Worm (Caenorhabditis elegans): ENCODE results near the gene F09B12.7.

The F09B12.7 gene

ce11 chrX:15053223-15053933 lies 41.5 kb downstream of the F09B12.7 start, which contains the start of gene H03G16.1:
Gene H03G16.1 (plus strand): TSS chrX:15053883.
- TF ChIP-seq elt-4 (tag; optimal IDR thresholded peaks at IDR 0.05) (no peak), lin-11 (tag; optimal IDR thresholded peaks at IDR 0.05) (no peak), Y22D7AL.16 (tag; optimal IDR thresholded peaks at IDR 0.05) (no peak), C38D4.7 (GFP tag; optimal IDR thresholded peaks at IDR 0.05) (no peak), unc-3 (GFP tag; conservative IDR thresholded peaks at IDR 0.05) (no peak), unc-3 (tag; optimal IDR thresholded peaks at IDR 0.05) (no peak), unc-86 (tag; optimal IDR thresholded peaks at IDR 0.05) (no peak), mec-3 (tag; optimal IDR thresholded peaks at IDR 0.05; ENCODE audit: borderline replicate concordance) (no peak), elt-2 (tag; optimal IDR thresholded peaks at IDR 0.05) (no peak), dve-1 (tag; optimal IDR thresholded peaks at IDR 0.05) (no peak), dmd-4 (tag; optimal IDR thresholded peaks at IDR 0.05; ENCODE audit: borderline replicate concordance) (no peak), ceh-48 (tag; optimal IDR thresholded peaks at IDR 0.05) (no peak), hlh-8 (tag; optimal IDR thresholded peaks at IDR 0.05) (no peak), fkh-6 (tag; optimal IDR thresholded peaks at IDR 0.05) (no peak), ceh-22 (tag; optimal IDR thresholded peaks at IDR 0.05) (no peak), ref-2 (tag; optimal IDR thresholded peaks at IDR 0.05) (no peak), K09A11.1 (tag; optimal IDR thresholded peaks at IDR 0.05; ENCODE audit: insufficient read depth) (no peak)

- TF ChIP-seq fax-1 (tag; optimal IDR thresholded peaks at IDR 0.05), result no peak
- no peak for TF ChIP-seq F13H6.1 (tag; optimal IDR thresholded peaks at IDR 0.05)
- TF ChIP-seq ceh-6 (GFP tag; optimal IDR thresholded peaks at IDR 0.05), result no peak
- no peak for TF ChIP-seq ceh-19 (GFP tag; optimal IDR thresholded peaks at IDR 0.05)
- TF ChIP-seq ceh-45 (GFP tag; IDR thresholded peaks at IDR 0.05), result no peak
- no peak for TF ChIP-seq che-1 (tag; optimal IDR thresholded peaks at IDR 0.05)
- TF ChIP-seq dve-1 (tag; optimal IDR thresholded peaks at IDR 0.05), result no peak
- TF ChIP-seq unc-55 (GFP tag; optimal IDR thresholded peaks at IDR 0.05), result no peak
- no peak for TF ChIP-seq pha-2 (tag; optimal IDR thresholded peaks at IDR 0.05)
- TF ChIP-seq ttx-3 (tag; optimal IDR thresholded peaks at IDR 0.05), result no peak
- no peak for TF ChIP-seq ref-2 (tag; optimal IDR thresholded peaks at IDR 0.05)
Measured at ce11 chrX:15052385-15052784, 42.5 kb downstream of the F09B12.7 start, which contains the start of gene H03G16.6. Gene H03G16.6 (plus strand): TSS chrX:15052685.

- TF ChIP-seq ceh-9 (tag; optimal IDR thresholded peaks at IDR 0.05), result no peak
- TF ChIP-seq dmd-4 (tag; optimal IDR thresholded peaks at IDR 0.05; ENCODE audit: borderline replicate concordance), result no peak
- TF ChIP-seq C08G9.2 (tag; optimal IDR thresholded peaks at IDR 0.05), result no peak
- no peak for TF ChIP-seq ceh-34 (tag; optimal IDR thresholded peaks at IDR 0.05)
- TF ChIP-seq tbx-7 (tag; optimal IDR thresholded peaks at IDR 0.05), result no peak
- TF ChIP-seq ceh-14 (tag; optimal IDR thresholded peaks at IDR 0.05), result no peak
- TF ChIP-seq elt-4 (tag; optimal IDR thresholded peaks at IDR 0.05), result no peak
- TF ChIP-seq nhr-232 (tag; optimal IDR thresholded peaks at IDR 0.05), result no peak
- no peak for TF ChIP-seq lin-11 (tag; optimal IDR thresholded peaks at IDR 0.05)
- TF ChIP-seq sdc-2 (tag; optimal IDR thresholded peaks at IDR 0.05), result no peak
- TF ChIP-seq pros-1 (tag; optimal IDR thresholded peaks at IDR 0.05), result no peak
- TF ChIP-seq dve-1 (tag; optimal IDR thresholded peaks at IDR 0.05), result no peak
- no peak for TF ChIP-seq fax-1 (tag; optimal IDR thresholded peaks at IDR 0.05)
- no peak for TF ChIP-seq ceh-45 (GFP tag; IDR thresholded peaks at IDR 0.05)
- no peak for TF ChIP-seq ztf-16 (tag; optimal IDR thresholded peaks at IDR 0.05)
- no peak for TF ChIP-seq K09A11.1 (tag; optimal IDR thresholded peaks at IDR 0.05; ENCODE audit: insufficient read depth)
- TF ChIP-seq madf-2 (tag; optimal IDR thresholded peaks at IDR 0.05), result no peak
- no peak for TF ChIP-seq pha-2 (tag; optimal IDR thresholded peaks at IDR 0.05)
- TF ChIP-seq fkh-6 (tag; optimal IDR thresholded peaks at IDR 0.05), result no peak
- no peak for TF ChIP-seq rnt-1 (tag; optimal IDR thresholded peaks at IDR 0.05)
Measured at ce11 chrX:15050006-15050405, 44.9 kb downstream of the F09B12.7 start.
